Fruit fly (Drosophila melanogaster) S2 (cell line): ENCODE data around the gene CG46439.

Source experiments
- CG8478 ChIP-seq: fragments of >200 bp; optimal IDR thresholded peaks from 2 replicates; lab custom pipeline; 2018
- CTCF ChIP-seq, 2 experiments: fragments of >200 bp; optimal IDR thresholded peaks; 2 replicates each; lab custom pipeline; 2018

The CG46439 gene

dm6 chr3L:11097982-11098663, 2.1 kb upstream of the CG46439 start, which contains the start of the genes Irbp18 and APP-BP1:
TSS of gene Irbp18 (minus strand) at chr3L:11098186.
TSS of gene APP-BP1 (plus strand) at chr3L:11098412.
- no peak for TF ChIP-seq CTCF (optimal IDR thresholded peaks at IDR 0.05; lab: Kevin White, UChicago)
- TF ChIP-seq CG8478 (lab: Kevin White, UChicago) = no peak

- TF ChIP-seq CTCF (optimal IDR thresholded peaks at IDR 0.05; lab: Kevin White, UChicago) (no peak), CG8478 (lab: Kevin White, UChicago) (no peak)
Measured at dm6 chr3L:11094279-11094678, 1.8 kb downstream of the CG46439 start.

dm6 chr3L:11093046-11093520, 3.0 kb downstream of the CG46439 start, which contains the start of gene JIL-1:
TSS of gene JIL-1 (minus strand) at chr3L:11093193.
- TF ChIP-seq CG8478 (lab: Kevin White, UChicago) (no peak), CTCF (optimal IDR thresholded peaks at IDR 0.05; lab: Kevin White, UChicago) (peak in 1 of 2 experiments; percentile 2)

dm6 chr3L:11092610-11092961, 3.5 kb downstream of the CG46439 start:
- TF ChIP-seq CG8478 (lab: Kevin White, UChicago) (no peak), CTCF (optimal IDR thresholded peaks at IDR 0.05; lab: Kevin White, UChicago) (no peak)

DNA sequence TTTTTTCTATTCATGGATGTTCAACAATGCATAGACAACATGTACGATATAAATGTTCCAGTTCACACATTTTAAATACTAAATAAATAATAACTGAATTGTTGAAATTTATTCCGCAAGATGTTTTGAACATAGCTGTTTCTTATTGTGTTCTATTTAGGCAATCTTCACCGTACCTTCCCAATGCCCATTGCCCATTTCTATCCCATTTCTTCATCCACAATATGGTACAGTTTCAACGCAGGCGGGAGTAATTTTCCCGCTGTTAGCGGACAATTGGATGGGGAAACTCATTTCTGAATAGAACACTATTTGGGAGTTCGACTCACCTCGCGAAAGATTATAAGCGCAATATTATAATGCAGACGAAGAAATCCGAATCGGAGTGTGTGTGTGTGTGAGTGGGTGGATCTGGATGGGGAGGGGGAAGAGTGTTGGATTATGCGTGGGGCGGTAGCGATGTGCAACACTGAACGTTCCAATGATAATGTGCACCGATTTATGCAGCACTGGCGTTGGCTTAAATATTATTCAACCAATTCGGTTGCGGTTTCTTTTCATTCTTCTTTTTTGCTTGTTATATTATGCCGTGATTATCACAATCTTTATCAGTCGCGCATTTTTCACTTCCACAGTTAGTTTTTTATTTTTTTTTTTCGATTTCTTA, 4.0 kb downstream of the CG46439 start:
- TF ChIP-seq CG8478 (lab: Kevin White, UChicago) (no peak), CTCF (optimal IDR thresholded peaks at IDR 0.05; lab: Kevin White, UChicago) (no peak)

dm6 chr3L:11089805-11090440, 6.1 kb downstream of the CG46439 start:
- TF ChIP-seq CTCF (optimal IDR thresholded peaks at IDR 0.05; lab: Kevin White, UChicago) (no peak), CG8478 (lab: Kevin White, UChicago) (no peak)

DNA sequence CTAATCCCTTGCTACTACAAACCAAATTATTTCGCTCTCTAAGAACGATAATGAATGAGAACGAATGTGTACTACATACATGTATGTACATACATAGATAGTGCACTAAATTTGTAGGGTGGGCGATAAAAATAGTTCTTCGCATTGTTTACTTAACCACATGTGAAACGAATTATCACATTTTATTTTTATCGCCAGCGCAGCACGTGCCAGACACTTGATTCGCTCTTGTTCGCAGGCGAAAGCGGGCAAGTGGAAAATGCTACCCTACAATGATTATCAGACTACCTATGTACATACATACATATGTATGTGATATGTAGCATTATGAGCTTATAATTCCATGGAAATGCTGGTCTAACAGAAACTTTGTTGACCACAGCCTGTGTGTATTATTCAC, 10.2 kb downstream of the CG46439 start:
- no peak for TF ChIP-seq CG8478 (lab: Kevin White, UChicago)

DNA sequence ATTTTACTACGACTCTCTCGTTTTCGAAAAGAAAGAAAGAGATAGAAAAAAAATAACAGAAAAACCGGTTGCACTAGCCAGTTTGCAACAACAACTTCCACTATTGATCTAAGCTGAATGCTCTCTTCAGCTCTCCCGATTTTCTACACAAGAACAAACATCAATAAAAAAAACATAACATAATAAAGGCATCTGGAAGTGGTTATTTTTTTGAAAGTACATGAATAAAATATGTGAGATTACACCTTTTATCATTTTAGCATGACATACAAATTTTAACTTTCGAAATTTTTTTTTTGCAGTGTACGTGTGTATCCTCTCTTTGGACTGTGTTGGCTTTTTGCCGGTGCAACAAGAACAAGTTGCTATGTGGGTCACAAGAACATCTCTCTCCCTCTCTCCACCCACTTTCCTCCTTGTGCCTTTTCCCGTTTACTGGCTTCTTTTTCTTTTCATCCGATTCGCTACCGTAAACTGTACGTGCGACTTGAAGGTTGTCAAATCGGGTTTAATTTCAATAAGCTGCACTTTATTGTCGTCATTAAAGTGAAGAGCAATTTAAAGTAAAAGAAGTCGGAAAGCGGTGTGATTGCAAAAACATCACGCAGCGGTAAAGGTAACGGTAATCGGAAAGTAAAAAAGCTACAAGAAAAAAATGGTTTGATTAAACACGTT, 11.4 kb downstream of the CG46439 start:
- TF ChIP-seq CG8478 (lab: Kevin White, UChicago) (no peak), CTCF (optimal IDR thresholded peaks at IDR 0.05; lab: Kevin White, UChicago) (no peak)

- TF ChIP-seq CG8478 (lab: Kevin White, UChicago) (no peak), CTCF (optimal IDR thresholded peaks at IDR 0.05; lab: Kevin White, UChicago) (no peak)
Measured at dm6 chr3L:11083605-11084004, 12.4 kb downstream of the CG46439 start.

DNA sequence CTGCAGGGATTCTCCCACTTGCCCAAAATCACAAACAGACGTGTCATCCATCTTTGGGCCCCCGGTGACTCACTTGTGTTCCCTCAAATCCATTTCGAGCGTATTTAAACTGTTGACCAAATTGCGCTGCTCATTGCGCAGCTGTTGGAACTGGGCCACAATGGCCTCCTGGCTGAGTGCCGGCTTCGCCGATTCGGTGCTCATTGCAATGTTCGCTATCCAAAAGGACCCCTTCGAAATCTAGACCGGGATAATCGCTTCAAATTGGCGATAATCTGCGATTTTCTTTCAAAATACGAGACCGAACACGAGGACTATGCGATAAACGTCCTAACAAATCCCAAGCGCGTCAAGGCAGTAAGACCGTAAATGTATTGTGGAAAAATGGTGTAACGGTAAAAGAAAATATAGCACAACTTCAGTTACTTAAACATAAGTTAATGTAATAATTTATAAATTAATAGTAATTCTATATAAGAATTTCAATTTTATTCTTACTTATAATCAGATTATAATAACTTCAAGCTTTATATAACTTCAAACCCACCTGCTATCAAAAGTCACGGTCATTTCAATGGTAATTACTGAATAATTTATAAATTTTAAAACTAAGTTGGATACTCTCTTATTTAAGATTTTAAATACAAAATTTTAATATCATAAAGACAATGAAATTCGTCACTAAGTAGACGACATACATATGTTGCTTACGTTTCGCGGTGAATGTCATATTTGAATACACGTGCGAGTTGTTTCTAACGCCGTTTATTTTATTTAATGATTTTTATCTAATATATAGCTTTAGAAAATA, 21.8 kb downstream of the CG46439 start, which contains the start of the genes Pfdn2 and Noc1:
TSS of gene Pfdn2 (minus strand) at position 346 of the 811 bp plus-strand sequence.
TSS of gene Noc1 (plus strand) at position 727 of the 811 bp plus-strand sequence.
- no peak for TF ChIP-seq CTCF (optimal IDR thresholded peaks at IDR 0.05; lab: Kevin White, UChicago)
- TF ChIP-seq CG8478 (lab: Kevin White, UChicago) = no peak

dm6 chr3L:11071057-11071456, 25.0 kb downstream of the CG46439 start:
- TF ChIP-seq CG8478 (lab: Kevin White, UChicago) (no peak), CTCF (optimal IDR thresholded peaks at IDR 0.05; lab: Kevin White, UChicago) (no peak)

DNA sequence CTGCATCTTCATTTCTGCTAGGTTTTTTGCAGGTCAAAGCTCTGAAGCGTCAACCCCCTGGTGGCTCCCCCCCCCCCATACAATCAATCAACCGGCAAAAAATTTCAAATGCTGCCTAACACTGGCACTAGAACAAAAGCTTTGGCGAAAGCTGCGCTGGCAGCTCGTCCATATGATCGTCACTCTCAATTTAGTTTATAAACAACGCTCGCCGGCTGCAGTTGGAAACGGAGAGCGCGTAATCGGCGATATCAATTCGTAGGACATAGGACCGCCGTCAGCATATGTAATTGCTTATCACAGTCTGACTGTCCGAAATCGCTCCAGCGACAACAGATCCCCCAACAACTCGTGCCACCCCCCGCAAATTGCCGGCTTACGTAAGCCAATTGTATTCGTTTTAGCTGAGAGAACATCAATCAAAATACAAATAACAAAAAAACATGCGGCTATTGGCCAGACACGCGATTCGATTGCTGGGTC, 25.6 kb downstream of the CG46439 start, which contains the start of gene Mocs1:
TSS of gene Mocs1 (plus strand) at position 155 of the 483 bp plus-strand sequence.
- TF ChIP-seq CTCF (optimal IDR thresholded peaks at IDR 0.05; lab: Kevin White, UChicago) (no peak), CG8478 (lab: Kevin White, UChicago) (no peak)

dm6 chr3L:11069764-11070163, 26.3 kb downstream of the CG46439 start, which contains the start of gene CG6310:
TSS of gene CG6310 (minus strand) at chr3L:11069864.
- no peak for TF ChIP-seq CTCF (optimal IDR thresholded peaks at IDR 0.05; lab: Kevin White, UChicago)
- TF ChIP-seq CG8478 (lab: Kevin White, UChicago) = no peak
